Fruit fly (Drosophila melanogaster): Measurements from ENCODE around the gene CG43924.

- no peak for TF ChIP-seq CG17806 (tag; optimal IDR thresholded peaks at IDR 0.05)
- TF ChIP-seq CG8301 (tag; optimal IDR thresholded peaks at IDR 0.05), result no peak
- no peak for TF ChIP-seq CG15710 (tag; optimal IDR thresholded peaks at IDR 0.05)
- TF ChIP-seq CG8159 (tag; optimal IDR thresholded peaks at IDR 0.05), result no peak
- no peak for TF ChIP-seq CG13204 (GFP tag; optimal IDR thresholded peaks at IDR 0.05)
- no peak for TF ChIP-seq CG34367 (tag; optimal IDR thresholded peaks at IDR 0.05)
- no peak for TF ChIP-seq Pif1B (GFP tag; optimal IDR thresholded peaks at IDR 0.05)
- TF ChIP-seq Ets98B (GFP tag; IDR thresholded peaks at IDR 0.05), result no peak
- no peak for TF ChIP-seq Pif1A (GFP tag; optimal IDR thresholded peaks at IDR 0.05)
- TF ChIP-seq EcR (GFP tag; optimal IDR thresholded peaks at IDR 0.05), result no peak
- TF ChIP-seq CG32121 (GFP tag; IDR thresholded peaks at IDR 0.05), result no peak
- no peak for TF ChIP-seq CG4496 (GFP tag; IDR thresholded peaks at IDR 0.05)
Measured at dm6 chr2L:15735918-15736317, 25.0 kb upstream of the CG43924 start.
